Fruit fly (Drosophila melanogaster) whole organism, embryonic: ENCODE results near the gene CG42395.

Experiments used
- B-H1 ChIP-seq: fragments of 200-800 bp; sonication (Bioruptor generic); IDR thresholded peaks from 3 replicates; pipeline ENCODE4 v1.3.6; 2022; ENCODE audit warnings: missing biosample characterization, missing genetic modification characterization
- BtbVII ChIP-seq: fragments of 200-800 bp; sonication (Bioruptor generic); optimal IDR thresholded peaks from 3 replicates; lab custom pipeline; 2017; ENCODE audit warnings: missing biosample characterization, mild to moderate bottlenecking, missing genetic modification characterization
- CG10147 ChIP-seq: fragments of 200-800 bp; sonication (Bioruptor generic); optimal IDR thresholded peaks from 2 replicates; lab custom pipeline; 2019; ENCODE audit warnings: missing biosample characterization, mild to moderate bottlenecking, missing genetic modification characterization, moderate library complexity
- CG14860 ChIP-seq: fragments of 200-800 bp; sonication (Bioruptor generic); IDR thresholded peaks from 3 replicates; pipeline ENCODE4 v1.3.6; 2022; ENCODE audit warnings: missing biosample characterization, missing genetic modification characterization; ENCODE audit not compliant: partially characterized antibody
- CG15073 ChIP-seq: fragments of 200-800 bp; sonication (Bioruptor generic); optimal IDR thresholded peaks from 2 replicates; lab custom pipeline; 2016; ENCODE audit warnings: missing biosample characterization, missing genetic modification characterization
- CG1529 ChIP-seq: fragments of 200-800 bp; sonication (Bioruptor generic); optimal IDR thresholded peaks from 3 replicates; lab custom pipeline; 2018; ENCODE audit warnings: missing biosample characterization, missing genetic modification characterization
- CG15696 ChIP-seq: fragments of 200-800 bp; sonication (Bioruptor generic); optimal IDR thresholded peaks from 2 replicates; lab custom pipeline; 2019; ENCODE audit warnings: missing biosample characterization, mild to moderate bottlenecking, missing genetic modification characterization, moderate library complexity
- CG17802 ChIP-seq: fragments of 200-800 bp; sonication (Bioruptor generic); optimal IDR thresholded peaks from 2 replicates; lab custom pipeline; 2018; ENCODE audit warnings: missing biosample characterization, mild to moderate bottlenecking, missing genetic modification characterization, moderate library complexity
- CG18262 ChIP-seq: fragments of 200-800 bp; optimal IDR thresholded peaks from 3 replicates; lab custom pipeline; 2019; ENCODE audit warnings: missing biosample characterization, mild to moderate bottlenecking, missing genetic modification characterization, moderate library complexity
- CG31388 ChIP-seq: fragments of 200-800 bp; sonication (Bioruptor generic); optimal IDR thresholded peaks from 2 replicates; lab custom pipeline; 2016; ENCODE audit warnings: missing biosample characterization, missing genetic modification characterization
- CG6654 ChIP-seq: fragments of 200-800 bp; sonication (Bioruptor generic); optimal IDR thresholded peaks from 2 replicates; lab custom pipeline; 2017; ENCODE audit warnings: missing biosample characterization, mild to moderate bottlenecking, missing genetic modification characterization
- CG6791 ChIP-seq: fragments of 200-800 bp; sonication (Bioruptor generic); IDR thresholded peaks from 3 replicates; pipeline ENCODE4 v1.3.6; 2022; ENCODE audit warnings: missing biosample characterization, missing genetic modification characterization; ENCODE audit not compliant: partially characterized antibody
- CG6813 ChIP-seq: fragments of 200-800 bp; sonication (Bioruptor generic); optimal IDR thresholded peaks from 2 replicates; lab custom pipeline; 2017; ENCODE audit warnings: missing biosample characterization, missing genetic modification characterization, mild to moderate bottlenecking, moderate library complexity, missing genetic modification reagents
- CG7928 ChIP-seq: fragments of 200-800 bp; sonication (Bioruptor generic); optimal IDR thresholded peaks from 2 replicates; lab custom pipeline; 2017; ENCODE audit warnings: missing biosample characterization, mild to moderate bottlenecking, missing genetic modification characterization
- CG8290 ChIP-seq, 3 experiments: fragments of 200-800 bp; sonication (Bioruptor generic); optimal IDR thresholded peaks; 2 replicates each; lab custom pipeline; 2016 to 2019; ENCODE audit warnings: missing biosample characterization in 3 of 3, missing genetic modification characterization in 3 of 3, mild to moderate bottlenecking in 2 of 3, moderate library complexity in 1 of 3
- CG8944 ChIP-seq: fragments of 200-800 bp; sonication (Bioruptor generic); optimal IDR thresholded peaks from 3 replicates; lab custom pipeline; 2016; ENCODE audit warnings: missing biosample characterization, missing genetic modification characterization
- CkIIα-i1 ChIP-seq: fragments of 200-800 bp; sonication (Bioruptor generic); IDR thresholded peaks from 2 replicates; pipeline ENCODE4 v1.3.6; 2022; ENCODE audit warnings: missing biosample characterization, missing genetic modification characterization
- Dip3 ChIP-seq: fragments of 200-800 bp; sonication (Bioruptor generic); optimal IDR thresholded peaks from 3 replicates; lab custom pipeline; 2016; ENCODE audit warnings: missing biosample characterization, missing genetic modification characterization
- Dp ChIP-seq: fragments of 200-800 bp; sonication (Bioruptor generic); optimal IDR thresholded peaks from 2 replicates; lab custom pipeline; 2018; ENCODE audit warnings: missing biosample characterization, mild to moderate bottlenecking, missing genetic modification characterization, moderate library complexity
- Dref ChIP-seq: fragments of 200-800 bp; sonication (Bioruptor generic); IDR thresholded peaks from 2 replicates; pipeline ENCODE4 v1.3.6; 2022; ENCODE audit warnings: missing biosample characterization, missing genetic modification characterization
- Drgx ChIP-seq: fragments of 200-800 bp; sonication (Bioruptor generic); IDR thresholded peaks from 2 replicates; pipeline ENCODE4 v1.3.6; 2022; ENCODE audit warnings: missing biosample characterization, missing genetic modification characterization
- HHEX ChIP-seq: fragments of 200-800 bp; sonication (Bioruptor generic); optimal IDR thresholded peaks from 3 replicates; lab custom pipeline; 2017; ENCODE audit warnings: missing biosample characterization, mild to moderate bottlenecking, missing genetic modification characterization, missing genetic modification reagents
- HLH4C ChIP-seq: fragments of 200-800 bp; sonication (Bioruptor generic); IDR thresholded peaks from 3 replicates; pipeline ENCODE4 v1.3.6; 2022; ENCODE audit warnings: missing biosample characterization, missing genetic modification characterization; ENCODE audit not compliant: partially characterized antibody
- HmgD ChIP-seq: fragments of 200-800 bp; sonication (Bioruptor generic); optimal IDR thresholded peaks from 3 replicates; lab custom pipeline; 2016; ENCODE audit warnings: missing biosample characterization, missing genetic modification characterization
- Hr3 ChIP-seq: fragments of 200-800 bp; sonication (Bioruptor generic); optimal IDR thresholded peaks from 3 replicates; lab custom pipeline; 2016; ENCODE audit warnings: missing biosample characterization, missing genetic modification characterization
- Mad ChIP-seq: fragments of 200-800 bp; sonication (Bioruptor generic); optimal IDR thresholded peaks from 2 replicates; lab custom pipeline; 2016; ENCODE audit warnings: missing biosample characterization, missing genetic modification characterization
- Neu2 ChIP-seq: fragments of 200-800 bp; sonication (Bioruptor generic); optimal IDR thresholded peaks from 3 replicates; lab custom pipeline; 2016; ENCODE audit warnings: missing biosample characterization, missing genetic modification characterization, borderline replicate concordance
- Vsx1 ChIP-seq: fragments of 200-800 bp; sonication (Bioruptor generic); optimal IDR thresholded peaks from 2 replicates; lab custom pipeline; 2017; ENCODE audit warnings: missing biosample characterization, mild to moderate bottlenecking, missing genetic modification characterization, missing genetic modification reagents
- aop ChIP-seq: fragments of 200-800 bp; sonication (Bioruptor generic); IDR thresholded peaks from 2 replicates; pipeline ENCODE4 v1.3.6; 2022; ENCODE audit warnings: missing biosample characterization, missing genetic modification characterization
- az2 ChIP-seq: fragments of 200-800 bp; sonication (Bioruptor generic); optimal IDR thresholded peaks from 3 replicates; lab custom pipeline; 2016; ENCODE audit warnings: missing biosample characterization, missing genetic modification characterization
- bab2 ChIP-seq: fragments of 200-800 bp; sonication (Bioruptor generic); optimal IDR thresholded peaks from 2 replicates; lab custom pipeline; 2016; ENCODE audit warnings: missing biosample characterization, missing genetic modification characterization
- bigmax ChIP-seq: fragments of 200-800 bp; sonication (Bioruptor generic); optimal IDR thresholded peaks from 2 replicates; lab custom pipeline; 2018; ENCODE audit warnings: missing biosample characterization, mild to moderate bottlenecking, missing genetic modification characterization
- fru ChIP-seq: fragments of >200 bp; optimal IDR thresholded peaks from 2 replicates; lab custom pipeline; 2017
- fu2 ChIP-seq: fragments of 200-800 bp; sonication (Bioruptor generic); optimal IDR thresholded peaks from 2 replicates; lab custom pipeline; 2016; ENCODE audit warnings: missing biosample characterization, missing genetic modification characterization
- kah ChIP-seq: fragments of 200-800 bp; sonication (Bioruptor generic); optimal IDR thresholded peaks from 2 replicates; lab custom pipeline; 2018; ENCODE audit warnings: missing biosample characterization, mild to moderate bottlenecking, missing genetic modification characterization
- lab ChIP-seq: fragments of 200-800 bp; sonication (Bioruptor generic); optimal IDR thresholded peaks from 3 replicates; lab custom pipeline; 2017; ENCODE audit warnings: missing biosample characterization, missing genetic modification characterization, mild to moderate bottlenecking, moderate library complexity, missing genetic modification reagents
- odd ChIP-seq: fragments of 200-800 bp; sonication (Bioruptor generic); optimal IDR thresholded peaks from 2 replicates; lab custom pipeline; 2017; ENCODE audit warnings: missing biosample characterization, mild to moderate bottlenecking, missing genetic modification characterization
- org-1 ChIP-seq: fragments of 200-800 bp; sonication (Bioruptor generic); optimal IDR thresholded peaks from 2 replicates; lab custom pipeline; 2017; ENCODE audit warnings: missing biosample characterization, missing genetic modification characterization
- otp ChIP-seq: fragments of 200-800 bp; sonication (Bioruptor generic); IDR thresholded peaks from 3 replicates; pipeline ENCODE4, ENCODE4 v1.3.6; 2022; ENCODE audit warnings: missing biosample characterization, missing genetic modification characterization
- pan ChIP-seq, 4 experiments: fragments of >200 bp in 3 of 4; fragments of 200-800 bp in 1 of 4; sonication (Bioruptor generic) in 1 of 4; optimal IDR thresholded peaks in 3 of 4; IDR thresholded peaks in 1 of 4; 2 replicates each; pipeline versions ENCODE4 v1.3.6 to Lab custom; 2017 to 2022; ENCODE audit warnings: missing biosample characterization in 2 of 4, missing genetic modification characterization in 2 of 4, mixed read lengths in 1 of 4
- shn ChIP-seq: fragments of 200-800 bp; sonication (Bioruptor generic); optimal IDR thresholded peaks from 3 replicates; lab custom pipeline; 2016; ENCODE audit warnings: missing biosample characterization, missing genetic modification characterization
- slou ChIP-seq: fragments of 200-800 bp; sonication (Bioruptor generic); optimal IDR thresholded peaks from 3 replicates; lab custom pipeline; 2016; ENCODE audit warnings: missing biosample characterization, missing genetic modification characterization
- sqz ChIP-seq: fragments of 200-800 bp; sonication (Bioruptor generic); optimal IDR thresholded peaks from 3 replicates; lab custom pipeline; 2018; ENCODE audit warnings: missing biosample characterization, mild to moderate bottlenecking, missing genetic modification characterization
- tap ChIP-seq: fragments of 200-800 bp; optimal IDR thresholded peaks from 3 replicates; lab custom pipeline; 2019; ENCODE audit warnings: missing biosample characterization, mild to moderate bottlenecking, missing genetic modification characterization, moderate library complexity
- tna ChIP-seq: fragments of 200-800 bp; sonication (Bioruptor generic); IDR thresholded peaks from 2 replicates; pipeline ENCODE4 v1.3.6; 2022; ENCODE audit warnings: missing biosample characterization, missing genetic modification characterization; ENCODE audit not compliant: partially characterized antibody
- tup ChIP-seq: fragments of 200-800 bp; sonication (Bioruptor generic); optimal IDR thresholded peaks from 2 replicates; lab custom pipeline; 2016; ENCODE audit warnings: missing biosample characterization, mild to moderate bottlenecking, missing genetic modification characterization, moderate library complexity
- wor ChIP-seq: fragments of 200-800 bp; sonication (Bioruptor generic); IDR thresholded peaks from 2 replicates; pipeline ENCODE4 v1.3.6; 2022; ENCODE audit warnings: missing biosample characterization, missing genetic modification characterization
- zen ChIP-seq: fragments of 200-800 bp; sonication (Bioruptor generic); optimal IDR thresholded peaks from 3 replicates; lab custom pipeline; 2018; ENCODE audit warnings: missing biosample characterization, mild to moderate bottlenecking, missing genetic modification characterization, moderate library complexity

CG42395 gene

dm6 chrX:9578696-9579509 lies 2.9 kb upstream of the CG42395 start (continued):
- TF ChIP-seq CG18262 (tag; lab: Kevin White, UChicago), result peak; percentile 99
- peak; percentile 98 for TF ChIP-seq aop
- peak; percentile 59 for TF ChIP-seq bigmax (GFP tag; lab: Kevin White, UChicago)
- TF ChIP-seq Dip3, result peak; percentile 98
- peak; percentile 98 for TF ChIP-seq shn (GFP tag; lab: Kevin White, UChicago)
- peak; percentile 93 for TF ChIP-seq slou (GFP tag; lab: Kevin White, UChicago)
- no peak for TF ChIP-seq tna (GFP tag; lab: Robert Waterston, UW)
- TF ChIP-seq odd (GFP tag; lab: Kevin White, UChicago), result peak; percentile 94
- peak; percentile 85 for TF ChIP-seq CkIIα-i1 (GFP tag; lab: Robert Waterston, UW)
- no peak for TF ChIP-seq CG14860 (GFP tag; lab: Robert Waterston, UW)
- peak; percentile 90 for TF ChIP-seq kah (GFP tag; lab: Kevin White, UChicago)
- peak; percentile 92 for TF ChIP-seq CG17802 (tag; lab: Kevin White, UChicago)
- peak; percentile 96 for TF ChIP-seq CG15696 (tag; lab: Kevin White, UChicago)
- peak; percentile 48 for TF ChIP-seq Dref (GFP tag; lab: Robert Waterston, UW)
- TF ChIP-seq CG6654 (GFP tag; lab: Kevin White, UChicago), result peak; percentile 91
- peak; percentile 93 for TF ChIP-seq sqz (GFP tag; lab: Kevin White, UChicago)
- peak; percentile 89 for TF ChIP-seq CG15073 (GFP tag; lab: Kevin White, UChicago)
- TF ChIP-seq pan (optimal IDR thresholded peaks at IDR 0.05; lab: Kevin White, UChicago), result no peak
- TF ChIP-seq pan (GFP tag; optimal IDR thresholded peaks at IDR 0.05 in 1 of 2, IDR thresholded peaks at IDR 0.05 in 1 of 2), result peak in 1 of 2 experiments; percentile 98
- TF ChIP-seq fru (lab: Kevin White, UChicago), result no peak
- TF ChIP-seq az2, result peak; percentile 99
- peak; percentile 97 for TF ChIP-seq org-1 (GFP tag; lab: Kevin White, UChicago)
- peak; percentile 93 for TF ChIP-seq CG8290 (GFP tag; optimal IDR thresholded peaks at IDR 0.05; lab: Kevin White, UChicago)
- TF ChIP-seq CG8290 (tag; optimal IDR thresholded peaks at IDR 0.05; lab: Kevin White, UChicago), result peak; percentile 41 to 99
- TF ChIP-seq BtbVII (GFP tag; lab: Kevin White, UChicago), result peak; percentile 95
- TF ChIP-seq bab2 (GFP tag; lab: Kevin White, UChicago), result peak; percentile 98
- no peak for TF ChIP-seq Dp (GFP tag; lab: Kevin White, UChicago)
- peak; percentile 98 for TF ChIP-seq HmgD (GFP tag; lab: Kevin White, UChicago)
- peak; percentile 98 for TF ChIP-seq Drgx (GFP tag; lab: Robert Waterston, UW)
- peak; percentile 95 for TF ChIP-seq tap (tag; lab: Kevin White, UChicago)
- peak; percentile 98 for TF ChIP-seq HHEX (GFP tag; lab: Kevin White, UChicago)
- TF ChIP-seq CG8944 (GFP tag; lab: Kevin White, UChicago), result peak; percentile 98
- TF ChIP-seq Vsx1 (GFP tag; lab: Kevin White, UChicago), result peak; percentile 95
- peak; percentile 98 for TF ChIP-seq CG1529 (GFP tag; lab: Kevin White, UChicago)
- peak; percentile 96 for TF ChIP-seq zen (tag; lab: Kevin White, UChicago)
- peak; percentile 99 for TF ChIP-seq lab (GFP tag; lab: Kevin White, UChicago)
- peak; percentile 94 for TF ChIP-seq CG31388 (GFP tag; lab: Kevin White, UChicago)
- peak; percentile 97 for TF ChIP-seq CG6813
- peak; percentile 99 for TF ChIP-seq otp
- peak; percentile 94 for TF ChIP-seq Neu2
- TF ChIP-seq Mad (GFP tag; lab: Kevin White, UChicago), result peak; percentile 98
- TF ChIP-seq fu2 (GFP tag; lab: Kevin White, UChicago), result peak; percentile 97
- no peak for TF ChIP-seq CG6791 (GFP tag; lab: Robert Waterston, UW)
- TF ChIP-seq wor, result peak; percentile 98
- peak; percentile 97 for TF ChIP-seq B-H1 (GFP tag; lab: Robert Waterston, UW)
- no peak for TF ChIP-seq HLH4C (GFP tag; lab: Robert Waterston, UW)
- TF ChIP-seq tup, result peak; percentile 96
- TF ChIP-seq CG7928 (GFP tag; lab: Kevin White, UChicago), result peak; percentile 77
- TF ChIP-seq Hr3 (GFP tag; lab: Kevin White, UChicago), result peak; percentile 99
- TF ChIP-seq CG10147 (GFP tag; lab: Kevin White, UChicago), result peak; percentile 90
